Fruit fly (Drosophila melanogaster) whole organism, embryonic: Measurements from ENCODE around the gene CG6414.

ENCODE experiments used
- Asciz ChIP-seq: fragments of 200-800 bp; sonication (Bioruptor generic); optimal IDR thresholded peaks from 2 replicates; lab custom pipeline; 2017; ENCODE audit warnings: missing biosample characterization, mild to moderate bottlenecking, missing genetic modification characterization, missing genetic modification reagents
- Atf-2 ChIP-seq: fragments of 200-800 bp; sonication (Bioruptor generic); optimal IDR thresholded peaks from 2 replicates; lab custom pipeline; 2016; ENCODE audit warnings: missing biosample characterization, missing genetic modification characterization
- B-H2 ChIP-seq: fragments of 200-800 bp; sonication (Bioruptor generic); optimal IDR thresholded peaks from 2 replicates; lab custom pipeline; 2018; ENCODE audit warnings: missing biosample characterization, mild to moderate bottlenecking, missing genetic modification characterization
- CG10274 ChIP-seq: fragments of 200-800 bp; sonication (Bioruptor generic); optimal IDR thresholded peaks from 3 replicates; lab custom pipeline; 2017; ENCODE audit warnings: missing biosample characterization, mild to moderate bottlenecking, missing genetic modification characterization
- CG10321 ChIP-seq: fragments of 200-800 bp; sonication (Bioruptor generic); IDR thresholded peaks from 2 replicates; pipeline ENCODE4 v1.3.6; 2022; ENCODE audit warnings: missing biosample characterization, missing genetic modification characterization
- CG10462 ChIP-seq: fragments of 200-800 bp; sonication (Bioruptor generic); optimal IDR thresholded peaks from 2 replicates; lab custom pipeline; 2016; ENCODE audit warnings: missing biosample characterization, missing genetic modification characterization
- CG14860 ChIP-seq: fragments of 200-800 bp; sonication (Bioruptor generic); IDR thresholded peaks from 3 replicates; pipeline ENCODE4 v1.3.6; 2022; ENCODE audit warnings: missing biosample characterization, missing genetic modification characterization; ENCODE audit not compliant: partially characterized antibody
- CG1529 ChIP-seq: fragments of 200-800 bp; sonication (Bioruptor generic); optimal IDR thresholded peaks from 3 replicates; lab custom pipeline; 2018; ENCODE audit warnings: missing biosample characterization, missing genetic modification characterization
- CG1603 ChIP-seq: fragments of 200-800 bp; sonication (Bioruptor generic); optimal IDR thresholded peaks from 2 replicates; lab custom pipeline; 2019; ENCODE audit warnings: missing biosample characterization, mild to moderate bottlenecking, missing genetic modification characterization, moderate library complexity
- CG2116 ChIP-seq: fragments of 200-800 bp; sonication (Bioruptor generic); optimal IDR thresholded peaks from 3 replicates; lab custom pipeline; 2018; ENCODE audit warnings: missing biosample characterization, mild to moderate bottlenecking, missing genetic modification characterization
- CG30020 ChIP-seq: fragments of 200-800 bp; optimal IDR thresholded peaks from 2 replicates; lab custom pipeline; 2019; ENCODE audit warnings: missing biosample characterization, mild to moderate bottlenecking, missing genetic modification characterization, moderate library complexity
- CG3995 ChIP-seq: fragments of 200-800 bp; sonication (Bioruptor generic); optimal IDR thresholded peaks from 3 replicates; lab custom pipeline; 2016; ENCODE audit warnings: missing biosample characterization, missing genetic modification characterization
- CG4282 ChIP-seq: fragments of 200-800 bp; sonication (Bioruptor generic); optimal IDR thresholded peaks from 2 replicates; lab custom pipeline; 2016; ENCODE audit warnings: missing biosample characterization, missing genetic modification characterization
- CG4404 ChIP-seq: fragments of 200-800 bp; sonication (Bioruptor generic); IDR thresholded peaks from 2 replicates; pipeline ENCODE4 v1.3.6; 2022; ENCODE audit warnings: missing biosample characterization, missing genetic modification characterization
- CG4730 ChIP-seq: fragments of 200-800 bp; sonication (Bioruptor generic); IDR thresholded peaks from 2 replicates; pipeline ENCODE4 v1.3.6; 2022; ENCODE audit warnings: missing biosample characterization, missing genetic modification characterization
- CG6254 ChIP-seq: fragments of 200-800 bp; sonication (Bioruptor generic); optimal IDR thresholded peaks from 3 replicates; lab custom pipeline; 2017; ENCODE audit warnings: mild to moderate bottlenecking, missing biosample characterization, missing genetic modification reagents, missing genetic modification characterization
- CG8388 ChIP-seq: fragments of 200-800 bp; sonication (Bioruptor generic); optimal IDR thresholded peaks from 2 replicates; lab custom pipeline; 2019; ENCODE audit warnings: missing biosample characterization, mild to moderate bottlenecking, missing genetic modification characterization, moderate library complexity
- CHES-1-like ChIP-seq: fragments of 200-800 bp; sonication (Bioruptor generic); optimal IDR thresholded peaks from 2 replicates; lab custom pipeline; 2016; ENCODE audit warnings: missing biosample characterization, missing genetic modification characterization
- CoRest ChIP-seq: fragments of 200-800 bp; sonication (Bioruptor generic); optimal IDR thresholded peaks from 3 replicates; lab custom pipeline; 2018; ENCODE audit warnings: missing biosample characterization, mild to moderate bottlenecking, missing genetic modification characterization, moderate library complexity
- Dip3 ChIP-seq: fragments of 200-800 bp; sonication (Bioruptor generic); optimal IDR thresholded peaks from 3 replicates; lab custom pipeline; 2016; ENCODE audit warnings: missing biosample characterization, missing genetic modification characterization
- Elba2 ChIP-seq: fragments of 200-800 bp; sonication (Bioruptor generic); optimal IDR thresholded peaks from 3 replicates; lab custom pipeline; 2016; ENCODE audit warnings: missing biosample characterization, missing genetic modification characterization
- HmgZ ChIP-seq: fragments of 200-800 bp; sonication (Bioruptor generic); optimal IDR thresholded peaks from 2 replicates; lab custom pipeline; 2018; ENCODE audit warnings: missing biosample characterization, mild to moderate bottlenecking, missing genetic modification characterization
- Hsf ChIP-seq: fragments of 200-800 bp; sonication (Bioruptor generic); optimal IDR thresholded peaks from 3 replicates; lab custom pipeline; 2016; ENCODE audit warnings: missing biosample characterization, missing genetic modification characterization
- Med ChIP-seq: fragments of 200-800 bp; sonication (Bioruptor generic); peaks from one replicate; lab custom pipeline; 2016; ENCODE audit warnings: missing biosample characterization, missing genetic modification characterization, mild to moderate bottlenecking, inconsistent platforms, moderate library complexity
- Scr ChIP-seq: fragments of 200-800 bp; sonication (Bioruptor generic); IDR thresholded peaks from 2 replicates; pipeline ENCODE4 v1.3.6; 2022; ENCODE audit warnings: missing biosample characterization, missing genetic modification characterization; ENCODE audit not compliant: partially characterized antibody
- Usf ChIP-seq: fragments of 200-800 bp; sonication (Bioruptor generic); optimal IDR thresholded peaks from 2 replicates; lab custom pipeline; 2017; ENCODE audit warnings: missing genotype, missing biosample characterization, missing genetic modification characterization
- al ChIP-seq: fragments of 200-800 bp; sonication (Bioruptor generic); IDR thresholded peaks from 2 replicates; pipeline ENCODE4 v1.3.6; 2022; ENCODE audit warnings: missing biosample characterization, missing genetic modification characterization
- btn ChIP-seq: fragments of 200-800 bp; sonication (Bioruptor generic); optimal IDR thresholded peaks from 2 replicates; lab custom pipeline; 2016; ENCODE audit warnings: missing biosample characterization, missing genetic modification characterization
- eve ChIP-seq, 2 experiments: fragments of >200 bp; optimal IDR thresholded peaks; 2 replicates each; lab custom pipeline; 2017; ENCODE audit warnings: missing biosample characterization in 2 of 2, missing genetic modification characterization in 2 of 2
- exex ChIP-seq: fragments of 200-800 bp; sonication (Bioruptor generic); optimal IDR thresholded peaks from 4 replicates; lab custom pipeline; 2018; ENCODE audit warnings: missing biosample characterization, mild to moderate bottlenecking, missing genetic modification characterization, moderate library complexity
- eyg ChIP-seq: fragments of 200-800 bp; sonication (Bioruptor generic); optimal IDR thresholded peaks from 3 replicates; lab custom pipeline; 2016; ENCODE audit warnings: missing biosample characterization, missing genetic modification characterization
- fd64A ChIP-seq: fragments of 200-800 bp; sonication (Bioruptor generic); optimal IDR thresholded peaks from 3 replicates; lab custom pipeline; 2018; ENCODE audit warnings: missing biosample characterization, mild to moderate bottlenecking, missing genetic modification characterization
- hb ChIP-seq: fragments of 200-800 bp; sonication (Bioruptor generic); IDR thresholded peaks from 3 replicates; pipeline ENCODE4 v1.3.6; 2022; ENCODE audit warnings: missing biosample characterization, missing genetic modification characterization; ENCODE audit not compliant: partially characterized antibody
- hth ChIP-seq: fragments of >200 bp; optimal IDR thresholded peaks from 2 replicates; lab custom pipeline; 2017; ENCODE audit warnings: inconsistent platforms
- inv ChIP-seq: fragments of 200-800 bp; sonication (Bioruptor generic); IDR thresholded peaks from 2 replicates; pipeline ENCODE4 v1.3.6; 2022; ENCODE audit warnings: missing biosample characterization, missing genetic modification characterization; ENCODE audit not compliant: partially characterized antibody
- knrl ChIP-seq: fragments of 200-800 bp; sonication (Bioruptor generic); IDR thresholded peaks from 3 replicates; pipeline ENCODE4 v1.3.6; 2022; ENCODE audit warnings: missing biosample characterization, missing genetic modification characterization; ENCODE audit not compliant: partially characterized antibody
- mirr ChIP-seq: fragments of 200-800 bp; sonication (Bioruptor generic); optimal IDR thresholded peaks from 3 replicates; lab custom pipeline; 2018; ENCODE audit warnings: missing biosample characterization, mild to moderate bottlenecking, missing genetic modification characterization
- p53 ChIP-seq: fragments of 200-800 bp; sonication (Bioruptor generic); optimal IDR thresholded peaks from 2 replicates; lab custom pipeline; 2016; ENCODE audit warnings: missing biosample characterization, missing genetic modification characterization
- pan ChIP-seq, 4 experiments: fragments of >200 bp in 3 of 4; fragments of 200-800 bp in 1 of 4; sonication (Bioruptor generic) in 1 of 4; optimal IDR thresholded peaks in 3 of 4; IDR thresholded peaks in 1 of 4; 2 replicates each; pipeline versions ENCODE4 v1.3.6 to Lab custom; 2017 to 2022; ENCODE audit warnings: missing biosample characterization in 2 of 4, missing genetic modification characterization in 2 of 4, mixed read lengths in 1 of 4
- prd ChIP-seq, 3 experiments: fragments of >200 bp in 2 of 3; fragments of 200-800 bp in 1 of 3; sonication (Bioruptor generic) in 1 of 3; optimal IDR thresholded peaks in 2 of 3; IDR thresholded peaks in 1 of 3; 2 replicates in 2 of 3; 3 replicates in 1 of 3; pipeline versions ENCODE4 v1.3.6 to Lab custom; 2017 to 2022; ENCODE audit warnings: missing biosample characterization in 1 of 3, missing genetic modification characterization in 1 of 3
- scrt ChIP-seq: fragments of 200-800 bp; sonication (Bioruptor generic); optimal IDR thresholded peaks from 2 replicates; lab custom pipeline; 2018; ENCODE audit warnings: missing biosample characterization, mild to moderate bottlenecking, missing genetic modification characterization, moderate library complexity
- sens ChIP-seq: fragments of 200-800 bp; sonication (Bioruptor generic); peaks from one replicate; lab custom pipeline; 2016; ENCODE audit warnings: missing biosample characterization, missing genetic modification characterization
- sna ChIP-seq: fragments of 200-800 bp; sonication (Bioruptor generic); IDR thresholded peaks from 2 replicates; pipeline ENCODE4 v1.3.6; 2022; ENCODE audit warnings: missing biosample characterization, missing genetic modification characterization; ENCODE audit not compliant: partially characterized antibody
- stwl ChIP-seq: fragments of 200-800 bp; sonication (Bioruptor generic); optimal IDR thresholded peaks from 3 replicates; lab custom pipeline; 2018; ENCODE audit warnings: missing biosample characterization, mild to moderate bottlenecking, missing genetic modification characterization, moderate library complexity
- tap ChIP-seq: fragments of 200-800 bp; optimal IDR thresholded peaks from 3 replicates; lab custom pipeline; 2019; ENCODE audit warnings: missing biosample characterization, mild to moderate bottlenecking, missing genetic modification characterization, moderate library complexity
- tna ChIP-seq: fragments of 200-800 bp; sonication (Bioruptor generic); IDR thresholded peaks from 2 replicates; pipeline ENCODE4 v1.3.6; 2022; ENCODE audit warnings: missing biosample characterization, missing genetic modification characterization; ENCODE audit not compliant: partially characterized antibody
- unc-4 ChIP-seq: fragments of 200-800 bp; sonication (Bioruptor generic); IDR thresholded peaks from 2 replicates; pipeline ENCODE4 v1.3.6; 2022; ENCODE audit warnings: missing biosample characterization, missing genetic modification characterization; ENCODE audit not compliant: partially characterized antibody
- zen ChIP-seq: fragments of 200-800 bp; sonication (Bioruptor generic); optimal IDR thresholded peaks from 3 replicates; lab custom pipeline; 2018; ENCODE audit warnings: missing biosample characterization, mild to moderate bottlenecking, missing genetic modification characterization, moderate library complexity
- zen2 ChIP-seq: fragments of 200-800 bp; sonication (Bioruptor generic); IDR thresholded peaks from 3 replicates; pipeline ENCODE4 v1.3.6; 2022; ENCODE audit warnings: missing biosample characterization, missing genetic modification characterization; ENCODE audit not compliant: partially characterized antibody

Gene CG6414

DNA sequence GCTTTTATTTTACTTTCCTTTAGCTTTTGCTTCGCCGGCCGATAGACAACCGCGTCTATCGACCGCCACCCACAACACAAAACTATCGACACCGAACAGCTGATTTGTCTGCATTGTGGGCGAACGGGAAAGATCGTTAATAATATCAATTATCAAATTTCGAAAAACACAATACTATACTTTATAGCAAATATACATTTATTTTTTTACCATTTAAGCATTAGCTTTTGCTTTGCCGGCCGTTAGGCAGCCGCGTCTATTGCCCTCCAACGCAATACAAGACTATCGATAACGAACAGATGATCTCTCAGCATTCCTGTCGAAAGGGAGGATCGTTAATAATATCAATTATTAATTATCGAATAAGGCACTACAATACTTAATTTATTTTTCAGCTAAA is 35.0 kb downstream of the CG6414 start, which contains the start of the genes CG2938 and Glos (continued):
- TF ChIP-seq stwl (peak; percentile 28), eve (GFP tag; optimal IDR thresholded peaks at IDR 0.05; lab: Kevin White, UChicago) (no peak), Hsf (GFP tag; lab: Kevin White, UChicago) (no peak), mirr (no peak), btn (GFP tag; lab: Kevin White, UChicago) (no peak), sna (GFP tag; lab: Robert Waterston, UW) (peak; percentile 74), CG30020 (peak; percentile 19), zen2 (GFP tag; lab: Robert Waterston, UW) (peak; percentile 59; the same call in 2 of the 3 replicates), scrt (no peak), Dip3 (GFP tag; lab: Kevin White, UChicago) (no peak), tap (tag; lab: Kevin White, UChicago) (no peak), hth (lab: Kevin White, UChicago) (no peak), Elba2 (GFP tag; lab: Kevin White, UChicago) (no peak), CG1603 (peak; percentile 13), zen (no peak), Atf-2 (GFP tag; lab: Kevin White, UChicago) (no peak), CoRest (tag; lab: Kevin White, UChicago) (peak; percentile 9), CG10321 (no peak), exex (no peak), hb (GFP tag; lab: Robert Waterston, UW) (peak; percentile 67), al (GFP tag; lab: Robert Waterston, UW) (no peak), CHES-1-like (GFP tag; lab: Kevin White, UChicago) (no peak), unc-4 (peak; percentile 79), CG10274 (GFP tag; lab: Kevin White, UChicago) (no peak), CG3995 (GFP tag; lab: Kevin White, UChicago) (peak; percentile 13), Med (peak; percentile 50), CG4730 (GFP tag; lab: Robert Waterston, UW) (no peak), CG1529 (GFP tag; lab: Kevin White, UChicago) (no peak), CG4282 (GFP tag; lab: Kevin White, UChicago) (no peak), knrl (GFP tag; lab: Robert Waterston, UW) (peak; percentile 65; the same call in 2 of the 3 replicates), CG6254 (no peak), CG14860 (GFP tag; lab: Robert Waterston, UW) (peak; percentile 68; the same call in 2 of the 3 replicates), tna (GFP tag; lab: Robert Waterston, UW) (peak; percentile 57; the same call in 1 of the 2 replicates), eyg (GFP tag; lab: Kevin White, UChicago) (no peak), prd (optimal IDR thresholded peaks at IDR 0.05; lab: Kevin White, UChicago) (no peak), prd (GFP tag; IDR thresholded peaks at IDR 0.05; lab: Robert Waterston, UW) (no peak), pan (optimal IDR thresholded peaks at IDR 0.05; lab: Kevin White, UChicago) (no peak), pan (GFP tag; optimal IDR thresholded peaks at IDR 0.05 in 1 of 2, IDR thresholded peaks at IDR 0.05 in 1 of 2) (no peak), inv (GFP tag; lab: Robert Waterston, UW) (peak; percentile 55), Usf (GFP tag; lab: Kevin White, UChicago) (no peak), CG8388 (GFP tag; lab: Kevin White, UChicago) (no peak), p53 (GFP tag; lab: Kevin White, UChicago) (no peak), CG2116 (GFP tag; lab: Kevin White, UChicago) (peak; percentile 84), Asciz (GFP tag; lab: Kevin White, UChicago) (no peak), CG4404 (GFP tag; lab: Robert Waterston, UW) (no peak), Scr (peak; percentile 80), CG10462 (GFP tag; lab: Kevin White, UChicago) (no peak), B-H2 (no peak), fd64A (GFP tag; lab: Kevin White, UChicago) (no peak), sens (GFP tag; lab: Kevin White, UChicago) (peak; percentile 29), HmgZ (tag; lab: Kevin White, UChicago) (no peak)
